4 worm cellular contexts compared by ENCODE assay signal in the genomic region with DNA sequence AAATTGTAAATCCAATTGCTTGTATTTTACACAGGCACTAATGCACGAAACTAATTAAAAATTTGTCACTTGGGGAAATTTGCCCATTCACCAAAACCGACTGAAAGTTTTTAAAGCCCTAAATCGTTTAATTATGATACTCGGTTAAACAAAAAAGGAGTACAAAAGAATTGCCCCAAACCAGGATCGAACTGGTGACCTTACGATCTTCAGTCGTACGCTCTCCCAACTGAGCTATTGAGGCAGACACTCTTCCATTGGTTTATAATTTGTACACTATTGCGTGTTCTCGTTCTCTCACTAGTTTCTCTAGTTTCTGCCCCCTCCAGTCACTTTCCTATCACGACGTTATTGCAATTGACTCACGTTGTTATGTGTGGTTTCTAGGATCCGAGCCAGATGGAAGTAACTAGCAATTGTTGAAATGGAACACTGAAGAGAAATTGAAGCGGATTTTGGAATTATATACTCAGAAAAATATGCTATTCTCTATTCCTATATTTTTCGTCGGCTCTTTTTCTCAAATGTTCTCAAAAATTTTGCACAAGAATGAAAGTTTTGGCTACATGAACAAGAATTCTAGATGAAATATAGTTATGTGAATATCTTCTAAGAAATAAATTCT.
TF ChIP-seq lines count a peak whose summit lies in the region.

No protein-coding gene starts in this region.

TF ChIP-seq in whole organism, L2 larva, 48 proteins besides CTCF, POLR2A, EP300 and RAD21 (continued from another document):
- TF ChIP-seq nhr-237 (tag; optimal IDR thresholded peaks at IDR 0.05; lab: Kevin White, UChicago) (no peak), nhr-77 (tag; optimal IDR thresholded peaks at IDR 0.05; lab: Kevin White, UChicago) (no peak), Y55F3AM.14 (GFP tag; optimal IDR thresholded peaks at IDR 0.05; lab: Kevin White, UChicago) (peak; percentile 10)
TF ChIP-seq in whole organism, L2 larva: peak in this region for 12.

TF ChIP-seq in whole organism, L4 larva, 104 proteins besides CTCF, POLR2A, EP300 and RAD21 (continued from another document and continues in another):
- TF ChIP-seq pha-4 (GFP tag; IDR thresholded peaks at IDR 0.05; lab: Robert Waterston, UW) = peak; percentile 58; the same call in 1 of the 2 replicates
- TF ChIP-seq pha-4 (tag; optimal IDR thresholded peaks at IDR 0.05; lab: Kevin White, UChicago) = no peak
- peak; percentile 63 for TF ChIP-seq mxl-3 (GFP tag; optimal IDR thresholded peaks at IDR 0.05; lab: Kevin White, UChicago)
- no peak for TF ChIP-seq egl-27 (tag; optimal IDR thresholded peaks at IDR 0.05; lab: Kevin White, UChicago)
- no peak for TF ChIP-seq zfp-3 (GFP tag; conservative IDR thresholded peaks at IDR 0.05; lab: Robert Waterston, UW)
- peak; percentile 13 for TF ChIP-seq nhr-28 (tag; optimal IDR thresholded peaks at IDR 0.05; lab: Kevin White, UChicago)
- peak; percentile 75; the same call in 1 of the 2 replicates for TF ChIP-seq nhr-42 (GFP tag; IDR thresholded peaks at IDR 0.05; lab: Robert Waterston, UW)
- TF ChIP-seq daf-19 (GFP tag; conservative IDR thresholded peaks at IDR 0.05; lab: Robert Waterston, UW) = peak; percentile 77
- no peak for TF ChIP-seq nhr-25 (tag; optimal IDR thresholded peaks at IDR 0.05; lab: Kevin White, UChicago; ENCODE audit: borderline replicate concordance, insufficient read depth)
- peak; percentile 68 for TF ChIP-seq ztf-7 (tag; optimal IDR thresholded peaks at IDR 0.05; lab: Kevin White, UChicago)
- peak; percentile 15 for TF ChIP-seq snpc-4 (tag; optimal IDR thresholded peaks at IDR 0.05; lab: Kevin White, UChicago)
- TF ChIP-seq hlh-30 (tag; optimal IDR thresholded peaks at IDR 0.05; lab: Kevin White, UChicago; ENCODE audit: insufficient read depth) = peak; percentile 42
- TF ChIP-seq lin-15B (tag; optimal IDR thresholded peaks at IDR 0.05; lab: Kevin White, UChicago) = no peak
- peak; percentile 77 for TF ChIP-seq ctbp-1 (GFP tag; IDR thresholded peaks at IDR 0.05; lab: Robert Waterston, UW)
- peak; percentile 79; the same call in 1 of the 2 replicates for TF ChIP-seq F26F4.8 (GFP tag; conservative IDR thresholded peaks at IDR 0.05; lab: Robert Waterston, UW)
- TF ChIP-seq nhr-48 (tag; optimal IDR thresholded peaks at IDR 0.05; lab: Kevin White, UChicago) = peak; percentile 53
- TF ChIP-seq hmg-1.1 (GFP tag; IDR thresholded peaks at IDR 0.05; lab: Robert Waterston, UW) = peak; percentile 88
- no peak for TF ChIP-seq unc-39 (tag; optimal IDR thresholded peaks at IDR 0.05; lab: Kevin White, UChicago)
- TF ChIP-seq unc-62 (GFP tag; optimal IDR thresholded peaks at IDR 0.05 in 1 of 2; lab: Kevin White, UChicago) = peak in 1 of 2 experiments; percentile 96
- no peak for TF ChIP-seq unc-62 (tag; optimal IDR thresholded peaks at IDR 0.05; lab: Kevin White, UChicago)
- TF ChIP-seq nhr-102 (tag; optimal IDR thresholded peaks at IDR 0.05; lab: Kevin White, UChicago) = no peak
- no peak for TF ChIP-seq spr-3 (GFP tag; optimal IDR thresholded peaks at IDR 0.05; lab: Kevin White, UChicago)
- TF ChIP-seq F37D6.2 (tag; optimal IDR thresholded peaks at IDR 0.05; lab: Kevin White, UChicago) = peak; percentile 51
- TF ChIP-seq Y48G9A.11 (GFP tag; IDR thresholded peaks at IDR 0.05; lab: Robert Waterston, UW) = no peak; the same call in 1 of the 2 replicates
- TF ChIP-seq T20F7.1 (GFP tag; optimal IDR thresholded peaks at IDR 0.05; lab: Kevin White, UChicago) = peak; percentile 18
- 0 out of 4 replicates have a peak, but pooled peaks of 1 of the 2 experiments have one; percentile 53 for TF ChIP-seq madf-5 (GFP tag; IDR thresholded peaks at IDR 0.05; lab: Robert Waterston, UW)
- no peak for TF ChIP-seq ceh-44 (GFP tag; IDR thresholded peaks at IDR 0.05; lab: Robert Waterston, UW)
- TF ChIP-seq attf-4 (tag; optimal IDR thresholded peaks at IDR 0.05; lab: Kevin White, UChicago) = peak; percentile 47
- peak; percentile 61 for TF ChIP-seq rbr-2 (tag; optimal IDR thresholded peaks at IDR 0.05; lab: Kevin White, UChicago)
- TF ChIP-seq lin-1 (GFP tag; IDR thresholded peaks at IDR 0.05; lab: Robert Waterston, UW) = peak; percentile 67; the same call in 1 of the 2 replicates
- no peak; the same call in 1 of the 2 replicates for TF ChIP-seq Y105C5A.15 (GFP tag; IDR thresholded peaks at IDR 0.05; lab: Robert Waterston, UW)
- TF ChIP-seq ceh-62 (tag; optimal IDR thresholded peaks at IDR 0.05; lab: Kevin White, UChicago) = no peak
- TF ChIP-seq vab-7 (GFP tag; IDR thresholded peaks at IDR 0.05; lab: Robert Waterston, UW) = peak; percentile 72; the same call in 1 of the 2 replicates
- peak; percentile 39 for TF ChIP-seq mep-1 (tag; optimal IDR thresholded peaks at IDR 0.05; lab: Kevin White, UChicago)
- no peak for TF ChIP-seq ZK546.5 (tag; optimal IDR thresholded peaks at IDR 0.05; lab: Kevin White, UChicago)
- TF ChIP-seq mdt-29 (GFP tag; IDR thresholded peaks at IDR 0.05; lab: Robert Waterston, UW) = peak; percentile 33; the same call in 1 of the 2 replicates
- TF ChIP-seq madf-9 (GFP tag; conservative IDR thresholded peaks at IDR 0.05; lab: Robert Waterston, UW) = peak; percentile 73
- no peak for TF ChIP-seq tag-97 (GFP tag; IDR thresholded peaks at IDR 0.05; lab: Robert Waterston, UW)

TF ChIP-seq in whole organism, late embryonic, 69 proteins besides CTCF, POLR2A, EP300 and RAD21 (continued from another document and continues in another):
- no peak for TF ChIP-seq mec-3 (tag; optimal IDR thresholded peaks at IDR 0.05; lab: Kevin White, UChicago; ENCODE audit: borderline replicate concordance)
- TF ChIP-seq dve-1 (tag; optimal IDR thresholded peaks at IDR 0.05; lab: Kevin White, UChicago) = peak; percentile 34
- TF ChIP-seq C38D4.7 (GFP tag; optimal IDR thresholded peaks at IDR 0.05; lab: Kevin White, UChicago) = peak; percentile 72
- no peak for TF ChIP-seq pha-4 (tag; optimal IDR thresholded peaks at IDR 0.05; lab: Kevin White, UChicago)
- peak; percentile 78 for TF ChIP-seq unc-86 (tag; optimal IDR thresholded peaks at IDR 0.05; lab: Kevin White, UChicago)
- peak; percentile 66 for TF ChIP-seq npax-4 (tag; optimal IDR thresholded peaks at IDR 0.05; lab: Kevin White, UChicago)
- no peak for TF ChIP-seq tbx-7 (tag; optimal IDR thresholded peaks at IDR 0.05; lab: Kevin White, UChicago)
- TF ChIP-seq gmeb-2 (tag; optimal IDR thresholded peaks at IDR 0.05; lab: Kevin White, UChicago) = peak; percentile 70
- TF ChIP-seq ceh-34 (tag; optimal IDR thresholded peaks at IDR 0.05; lab: Kevin White, UChicago) = peak; percentile 55
- peak; percentile 58 for TF ChIP-seq F13H6.1 (tag; optimal IDR thresholded peaks at IDR 0.05; lab: Kevin White, UChicago)
- peak; percentile 63 for TF ChIP-seq ceh-14 (tag; optimal IDR thresholded peaks at IDR 0.05; lab: Kevin White, UChicago)
- peak; percentile 77 for TF ChIP-seq che-1 (tag; optimal IDR thresholded peaks at IDR 0.05; lab: Kevin White, UChicago)
- TF ChIP-seq lim-6 (tag; optimal IDR thresholded peaks at IDR 0.05; lab: Kevin White, UChicago) = peak; percentile 41
- peak; percentile 34 for TF ChIP-seq zip-5 (tag; optimal IDR thresholded peaks at IDR 0.05; lab: Kevin White, UChicago)
- peak; percentile 68 for TF ChIP-seq fkh-6 (tag; optimal IDR thresholded peaks at IDR 0.05; lab: Kevin White, UChicago)
- TF ChIP-seq hlh-6 (tag; optimal IDR thresholded peaks at IDR 0.05; lab: Kevin White, UChicago) = peak; percentile 84
- peak; percentile 68 for TF ChIP-seq elt-2 (tag; optimal IDR thresholded peaks at IDR 0.05; lab: Kevin White, UChicago)
- TF ChIP-seq K09A11.1 (tag; optimal IDR thresholded peaks at IDR 0.05; lab: Kevin White, UChicago; ENCODE audit: insufficient read depth) = peak; percentile 49
- peak; percentile 58 for TF ChIP-seq lin-11 (tag; optimal IDR thresholded peaks at IDR 0.05; lab: Kevin White, UChicago)
- TF ChIP-seq eyg-1 (tag; optimal IDR thresholded peaks at IDR 0.05; lab: Kevin White, UChicago) = peak; percentile 11
- TF ChIP-seq K02D7.2 (tag; optimal IDR thresholded peaks at IDR 0.05; lab: Kevin White, UChicago) = peak; percentile 58
- TF ChIP-seq ets-4 (tag; optimal IDR thresholded peaks at IDR 0.05; lab: Kevin White, UChicago) = no peak
- TF ChIP-seq ceh-19 (GFP tag; optimal IDR thresholded peaks at IDR 0.05; lab: Kevin White, UChicago) = peak; percentile 65
- no peak for TF ChIP-seq pag-3 (tag; optimal IDR thresholded peaks at IDR 0.05; lab: Kevin White, UChicago; ENCODE audit: borderline replicate concordance)
- TF ChIP-seq hlh-30 (tag; optimal IDR thresholded peaks at IDR 0.05; lab: Kevin White, UChicago; ENCODE audit: insufficient read depth) = no peak
- peak; percentile 70 for TF ChIP-seq nhr-232 (tag; optimal IDR thresholded peaks at IDR 0.05; lab: Kevin White, UChicago)
- TF ChIP-seq C08G9.2 (tag; optimal IDR thresholded peaks at IDR 0.05; lab: Kevin White, UChicago) = peak; percentile 30
- TF ChIP-seq ceh-18 (tag; optimal IDR thresholded peaks at IDR 0.05; lab: Kevin White, UChicago) = peak; percentile 54
- peak; percentile 54 for TF ChIP-seq ceh-2 (tag; optimal IDR thresholded peaks at IDR 0.05; lab: Kevin White, UChicago)
- TF ChIP-seq elt-4 (tag; optimal IDR thresholded peaks at IDR 0.05; lab: Kevin White, UChicago) = no peak
- TF ChIP-seq hlh-15 (tag; optimal IDR thresholded peaks at IDR 0.05; lab: Kevin White, UChicago) = peak; percentile 41
- peak; percentile 75 for TF ChIP-seq hlh-13 (GFP tag; optimal IDR thresholded peaks at IDR 0.05; lab: Kevin White, UChicago)
- TF ChIP-seq ama-1 (optimal IDR thresholded peaks at IDR 0.05; lab: Kevin White, UChicago) = no peak
- TF ChIP-seq fkh-10 (GFP tag; optimal IDR thresholded peaks at IDR 0.05; lab: Kevin White, UChicago) = no peak
- no peak for TF ChIP-seq pax-1 (tag; optimal IDR thresholded peaks at IDR 0.05; lab: Kevin White, UChicago)
- TF ChIP-seq Y22D7AL.16 (tag; optimal IDR thresholded peaks at IDR 0.05; lab: Kevin White, UChicago) = peak; percentile 69
- TF ChIP-seq unc-3 (GFP tag; conservative IDR thresholded peaks at IDR 0.05; lab: Robert Waterston, UW) = peak; percentile 71; the same call in 1 of the 2 replicates
- TF ChIP-seq unc-3 (tag; optimal IDR thresholded peaks at IDR 0.05; lab: Kevin White, UChicago) = peak; percentile 42
- TF ChIP-seq pat-9 (tag; optimal IDR thresholded peaks at IDR 0.05; lab: Kevin White, UChicago) = peak; percentile 46
- peak; percentile 59 for TF ChIP-seq nfya-1 (tag; optimal IDR thresholded peaks at IDR 0.05; lab: Kevin White, UChicago)
- peak; percentile 56 for TF ChIP-seq ref-2 (tag; optimal IDR thresholded peaks at IDR 0.05; lab: Kevin White, UChicago)
- TF ChIP-seq ztf-16 (tag; optimal IDR thresholded peaks at IDR 0.05; lab: Kevin White, UChicago) = peak; percentile 36

TF ChIP-seq in whole organism, mixed stage, embryonic, 35 proteins besides CTCF, POLR2A, EP300 and RAD21 (continued from another document):
- peak; percentile 84 for TF ChIP-seq unc-120 (tag; optimal IDR thresholded peaks at IDR 0.05; lab: Kevin White, UChicago; ENCODE audit: poor library complexity, severe bottlenecking)
- TF ChIP-seq mab-5 (tag; optimal IDR thresholded peaks at IDR 0.05; lab: Kevin White, UChicago) = no peak
- peak; percentile 65 for TF ChIP-seq ham-2 (GFP tag; optimal IDR thresholded peaks at IDR 0.05; lab: Kevin White, UChicago)
- no peak for TF ChIP-seq nhr-237 (tag; optimal IDR thresholded peaks at IDR 0.05; lab: Kevin White, UChicago)
